Fruit fly (Drosophila melanogaster) whole organism, embryonic: ENCODE results near the gene Gs1l.

Source experiments
- Adf1 ChIP-seq: fragments of 200-800 bp; sonication (Bioruptor generic); IDR thresholded peaks from 2 replicates; pipeline ENCODE4 v1.3.6; 2022; ENCODE audit warnings: missing biosample characterization, missing genetic modification characterization
- BEAF-32 ChIP-seq: fragments of 200-800 bp; sonication (Bioruptor generic); optimal IDR thresholded peaks from 3 replicates; lab custom pipeline; 2017; ENCODE audit warnings: missing biosample characterization, missing genetic modification characterization, mild to moderate bottlenecking, moderate library complexity, missing genetic modification reagents
- Blimp-1 ChIP-seq: fragments of 200-800 bp; sonication (Bioruptor generic); optimal IDR thresholded peaks from 3 replicates; lab custom pipeline; 2018; ENCODE audit warnings: missing biosample characterization, missing genetic modification characterization, mild to moderate bottlenecking, moderate library complexity, missing genetic modification reagents
- CG11093 ChIP-seq: fragments of 200-800 bp; sonication (Bioruptor generic); IDR thresholded peaks from 3 replicates; pipeline ENCODE4 v1.3.6; 2022; ENCODE audit warnings: missing biosample characterization, missing genetic modification characterization
- CG1233 ChIP-seq: fragments of 200-800 bp; sonication (Bioruptor generic); optimal IDR thresholded peaks from 4 replicates; lab custom pipeline; 2018; ENCODE audit warnings: missing biosample characterization, mild to moderate bottlenecking, missing genetic modification characterization
- CG12391 ChIP-seq: fragments of 200-800 bp; sonication (Bioruptor generic); optimal IDR thresholded peaks from 3 replicates; lab custom pipeline; 2018; ENCODE audit warnings: missing biosample characterization, mild to moderate bottlenecking, missing genetic modification characterization, moderate library complexity
- CG12744 ChIP-seq: fragments of 200-800 bp; sonication (Bioruptor generic); optimal IDR thresholded peaks from 2 replicates; lab custom pipeline; 2016; ENCODE audit warnings: missing biosample characterization, missing genetic modification characterization
- CG17829 ChIP-seq: fragments of 200-800 bp; optimal IDR thresholded peaks from 2 replicates; lab custom pipeline; 2019; ENCODE audit warnings: missing biosample characterization, mild to moderate bottlenecking, missing genetic modification characterization, moderate library complexity
- CG18476 ChIP-seq: fragments of 200-800 bp; sonication (Bioruptor generic); optimal IDR thresholded peaks from 2 replicates; lab custom pipeline; 2016; ENCODE audit warnings: missing biosample characterization, mild to moderate bottlenecking, missing genetic modification characterization
- CG2199 ChIP-seq: fragments of 200-800 bp; sonication (Bioruptor generic); IDR thresholded peaks from 3 replicates; pipeline ENCODE4 v1.3.6; 2022; ENCODE audit warnings: missing biosample characterization, missing genetic modification characterization
- CG2875 ChIP-seq: fragments of 200-800 bp; sonication (Bioruptor generic); optimal IDR thresholded peaks from 2 replicates; lab custom pipeline; 2017; ENCODE audit warnings: missing biosample characterization, mild to moderate bottlenecking, missing genetic modification characterization, missing genetic modification reagents
- CG30431 ChIP-seq: fragments of 200-800 bp; sonication (Bioruptor generic); optimal IDR thresholded peaks from 2 replicates; lab custom pipeline; 2017; ENCODE audit warnings: missing biosample characterization, missing genetic modification characterization
- CG3281 ChIP-seq: fragments of 200-800 bp; sonication (Bioruptor generic); optimal IDR thresholded peaks from 3 replicates; lab custom pipeline; 2017; ENCODE audit warnings: missing biosample characterization, mild to moderate bottlenecking, missing genetic modification characterization
- CG34224 ChIP-seq: fragments of 200-800 bp; sonication (Bioruptor generic); IDR thresholded peaks from 3 replicates; pipeline ENCODE4 v1.3.6; 2022; ENCODE audit warnings: missing biosample characterization, missing genetic modification characterization; ENCODE audit not compliant: partially characterized antibody
- CG42726 ChIP-seq: fragments of 200-800 bp; sonication (Bioruptor generic); IDR thresholded peaks from 2 replicates; pipeline ENCODE4 v1.3.6; 2022; ENCODE audit warnings: missing biosample characterization, missing genetic modification characterization; ENCODE audit not compliant: partially characterized antibody
- CG4424 ChIP-seq: fragments of 200-800 bp; sonication (Bioruptor generic); optimal IDR thresholded peaks from 3 replicates; lab custom pipeline; 2016; ENCODE audit warnings: missing biosample characterization, missing genetic modification characterization
- CG6175 ChIP-seq: fragments of 200-800 bp; sonication (Bioruptor generic); IDR thresholded peaks from 3 replicates; pipeline ENCODE4 v1.3.6; 2022; ENCODE audit warnings: missing biosample characterization, missing genetic modification characterization
- CG7556 ChIP-seq: fragments of 200-800 bp; sonication (Bioruptor generic); optimal IDR thresholded peaks from 2 replicates; lab custom pipeline; 2017; ENCODE audit warnings: missing biosample characterization, mild to moderate bottlenecking, missing genetic modification characterization
- CG7928 ChIP-seq: fragments of 200-800 bp; sonication (Bioruptor generic); optimal IDR thresholded peaks from 2 replicates; lab custom pipeline; 2017; ENCODE audit warnings: missing biosample characterization, mild to moderate bottlenecking, missing genetic modification characterization
- CG8924 ChIP-seq: fragments of 200-800 bp; optimal IDR thresholded peaks from 3 replicates; lab custom pipeline; 2019; ENCODE audit warnings: missing biosample characterization, mild to moderate bottlenecking, missing genetic modification characterization, moderate library complexity
- CG9817 ChIP-seq: fragments of 200-800 bp; sonication (Bioruptor generic); optimal IDR thresholded peaks from 2 replicates; lab custom pipeline; 2018; ENCODE audit warnings: missing biosample characterization, mild to moderate bottlenecking, missing genetic modification characterization, moderate library complexity
- CTCF ChIP-seq: fragments of 200-800 bp; sonication (Bioruptor generic); optimal IDR thresholded peaks from 2 replicates; lab custom pipeline; 2017; ENCODE audit warnings: missing biosample characterization, mild to moderate bottlenecking, missing genetic modification characterization, moderate library complexity
- Camta ChIP-seq: fragments of 200-800 bp; sonication (Bioruptor generic); optimal IDR thresholded peaks from 2 replicates; lab custom pipeline; 2016; ENCODE audit warnings: missing biosample characterization, missing genetic modification characterization
- CkIIα-i1 ChIP-seq: fragments of 200-800 bp; sonication (Bioruptor generic); IDR thresholded peaks from 2 replicates; pipeline ENCODE4 v1.3.6; 2022; ENCODE audit warnings: missing biosample characterization, missing genetic modification characterization
- Dref ChIP-seq: fragments of 200-800 bp; sonication (Bioruptor generic); IDR thresholded peaks from 2 replicates; pipeline ENCODE4 v1.3.6; 2022; ENCODE audit warnings: missing biosample characterization, missing genetic modification characterization
- Fer3 ChIP-seq: fragments of 200-800 bp; sonication (Bioruptor generic); optimal IDR thresholded peaks from 2 replicates; lab custom pipeline; 2018; ENCODE audit warnings: missing biosample characterization, mild to moderate bottlenecking, missing genetic modification characterization, moderate library complexity
- HLHmδ ChIP-seq: fragments of 200-800 bp; sonication (Bioruptor generic); optimal IDR thresholded peaks from 2 replicates; lab custom pipeline; 2018; ENCODE audit warnings: missing biosample characterization, mild to moderate bottlenecking, missing genetic modification characterization, moderate library complexity
- HmgD ChIP-seq: fragments of 200-800 bp; sonication (Bioruptor generic); optimal IDR thresholded peaks from 3 replicates; lab custom pipeline; 2016; ENCODE audit warnings: missing biosample characterization, missing genetic modification characterization
- Hr51 ChIP-seq, 2 experiments: fragments of 200-800 bp; sonication (Bioruptor generic); optimal IDR thresholded peaks; 2 replicates in 1 of 2; 3 replicates in 1 of 2; lab custom pipeline; 2016 to 2018; ENCODE audit warnings: missing biosample characterization in 2 of 2, missing genetic modification characterization in 2 of 2, mild to moderate bottlenecking in 1 of 2, moderate library complexity in 1 of 2
- Med ChIP-seq: fragments of 200-800 bp; sonication (Bioruptor generic); peaks from one replicate; lab custom pipeline; 2016; ENCODE audit warnings: missing biosample characterization, missing genetic modification characterization, mild to moderate bottlenecking, inconsistent platforms, moderate library complexity
- Optix ChIP-seq: fragments of 200-800 bp; sonication (Bioruptor generic); IDR thresholded peaks from 3 replicates; pipeline ENCODE4 v1.3.6; 2022; ENCODE audit warnings: missing biosample characterization, missing genetic modification characterization
- Tbp ChIP-seq: fragments of >200 bp; optimal IDR thresholded peaks from 2 replicates; lab custom pipeline; 2018; ENCODE audit warnings: missing biosample characterization, missing genetic modification characterization
- ara ChIP-seq: fragments of 200-800 bp; sonication (Bioruptor generic); IDR thresholded peaks from 2 replicates; pipeline ENCODE4 v1.3.6; 2022; ENCODE audit warnings: missing biosample characterization, missing genetic modification characterization
- ash1 ChIP-seq: fragments of 200-800 bp; sonication (Bioruptor generic); optimal IDR thresholded peaks from 2 replicates; lab custom pipeline; 2018; ENCODE audit warnings: missing biosample characterization, mild to moderate bottlenecking, missing genetic modification characterization
- bbx ChIP-seq: fragments of 200-800 bp; sonication (Bioruptor generic); IDR thresholded peaks from 2 replicates; pipeline ENCODE4 v1.3.6; 2022; ENCODE audit warnings: missing biosample characterization, missing genetic modification characterization; ENCODE audit not compliant: partially characterized antibody
- cad ChIP-seq: fragments of >200 bp; optimal IDR thresholded peaks from 2 replicates; lab custom pipeline; 2017; ENCODE audit warnings: missing biosample characterization, missing genetic modification characterization
- crc ChIP-seq: fragments of 200-800 bp; sonication (Bioruptor generic); optimal IDR thresholded peaks from 2 replicates; lab custom pipeline; 2016; ENCODE audit warnings: missing biosample characterization, missing genetic modification characterization
- fd96Cb ChIP-seq: fragments of 200-800 bp; sonication (Bioruptor generic); optimal IDR thresholded peaks from 2 replicates; lab custom pipeline; 2018; ENCODE audit warnings: missing biosample characterization, mild to moderate bottlenecking, missing genetic modification characterization, moderate library complexity
- grn ChIP-seq: fragments of 200-800 bp; sonication (Bioruptor generic); optimal IDR thresholded peaks from 3 replicates; lab custom pipeline; 2017; ENCODE audit warnings: missing biosample characterization, missing genetic modification characterization
- h ChIP-seq: fragments of >200 bp; optimal IDR thresholded peaks from 2 replicates; lab custom pipeline; 2017
- luna ChIP-seq: fragments of 200-800 bp; sonication (Bioruptor generic); optimal IDR thresholded peaks from 2 replicates; lab custom pipeline; 2016; ENCODE audit warnings: missing biosample characterization, missing genetic modification characterization
- pzg ChIP-seq: fragments of 200-800 bp; sonication (Bioruptor generic); optimal IDR thresholded peaks from 3 replicates; lab custom pipeline; 2018; ENCODE audit warnings: missing biosample characterization, mild to moderate bottlenecking, missing genetic modification characterization, moderate library complexity
- sc ChIP-seq, 3 experiments: fragments of >200 bp in 2 of 3; fragments of 200-800 bp in 1 of 3; sonication (Bioruptor generic) in 1 of 3; optimal IDR thresholded peaks; 2 replicates in 2 of 3; 3 replicates in 1 of 3; lab custom pipeline; 2017; ENCODE audit warnings: mild to moderate bottlenecking in 1 of 3, missing biosample characterization in 1 of 3, missing genetic modification characterization in 1 of 3, missing genetic modification reagents in 1 of 3
- seq ChIP-seq: fragments of 200-800 bp; sonication (Bioruptor generic); IDR thresholded peaks from 2 replicates; pipeline ENCODE4 v1.3.6; 2022; ENCODE audit warnings: missing biosample characterization, missing genetic modification characterization
- sim ChIP-seq: fragments of 200-800 bp; sonication (Bioruptor generic); IDR thresholded peaks from 2 replicates; pipeline ENCODE4 v1.3.6; 2022; ENCODE audit warnings: missing biosample characterization, missing genetic modification characterization
- sqz ChIP-seq: fragments of 200-800 bp; sonication (Bioruptor generic); optimal IDR thresholded peaks from 3 replicates; lab custom pipeline; 2018; ENCODE audit warnings: missing biosample characterization, mild to moderate bottlenecking, missing genetic modification characterization
- ssp ChIP-seq: fragments of 200-800 bp; sonication (Bioruptor generic); IDR thresholded peaks from 2 replicates; pipeline ENCODE4 v1.3.6; 2022; ENCODE audit warnings: missing biosample characterization, missing genetic modification characterization
- stc ChIP-seq: fragments of 200-800 bp; sonication (Bioruptor generic); IDR thresholded peaks from 2 replicates; pipeline ENCODE4 v1.3.6; 2022; ENCODE audit warnings: missing biosample characterization, missing genetic modification characterization
- tio ChIP-seq: fragments of 200-800 bp; sonication (Bioruptor generic); optimal IDR thresholded peaks from 2 replicates; lab custom pipeline; 2017; ENCODE audit warnings: missing biosample characterization, missing genetic modification characterization, inconsistent platforms
- vfl ChIP-seq: fragments of 200-800 bp; sonication (Bioruptor generic); optimal IDR thresholded peaks from 2 replicates; lab custom pipeline; 2016; ENCODE audit warnings: missing biosample characterization, missing genetic modification characterization
- zen ChIP-seq: fragments of 200-800 bp; sonication (Bioruptor generic); optimal IDR thresholded peaks from 3 replicates; lab custom pipeline; 2018; ENCODE audit warnings: missing biosample characterization, mild to moderate bottlenecking, missing genetic modification characterization, moderate library complexity

The Gs1l gene

dm6 chr2L:4454009-4454689, 2.5 kb downstream of the Gs1l start, which contains the start of the genes Secp43 and ND-B8 (continued):
- no peak for TF ChIP-seq Adf1
- no peak for TF ChIP-seq CG3281
- peak; percentile 83 for TF ChIP-seq BEAF-32 (GFP tag; lab: Kevin White, UChicago)
- TF ChIP-seq ash1 (GFP tag; lab: Kevin White, UChicago), result no peak
- peak; percentile 34 for TF ChIP-seq CG7928 (GFP tag; lab: Kevin White, UChicago)
- TF ChIP-seq h (lab: Kevin White, UChicago), result no peak
- no peak for TF ChIP-seq ssp (GFP tag; lab: Robert Waterston, UW)
- TF ChIP-seq CG18476, result no peak
- no peak for TF ChIP-seq stc
- no peak for TF ChIP-seq CG2875 (GFP tag; lab: Kevin White, UChicago)
- TF ChIP-seq HLHmδ, result no peak
- TF ChIP-seq grn (GFP tag; lab: Kevin White, UChicago), result no peak
- TF ChIP-seq CG34224 (GFP tag; lab: Robert Waterston, UW), result peak; percentile 62
- TF ChIP-seq vfl (GFP tag; lab: Kevin White, UChicago), result no peak
- TF ChIP-seq CG1233 (GFP tag; lab: Kevin White, UChicago), result no peak
- TF ChIP-seq sc (optimal IDR thresholded peaks at IDR 0.05; lab: Kevin White, UChicago), result no peak
- no peak for TF ChIP-seq sc (GFP tag; optimal IDR thresholded peaks at IDR 0.05; lab: Kevin White, UChicago)
- TF ChIP-seq CG4424 (GFP tag; lab: Kevin White, UChicago), result no peak
- no peak for TF ChIP-seq seq (GFP tag; lab: Robert Waterston, UW)
- no peak for TF ChIP-seq Hr51 (GFP tag; optimal IDR thresholded peaks at IDR 0.05; lab: Kevin White, UChicago)
- no peak for TF ChIP-seq Optix (GFP tag; lab: Robert Waterston, UW)
- TF ChIP-seq CG12391 (tag; lab: Kevin White, UChicago), result peak; percentile 24
- no peak for TF ChIP-seq luna
- no peak for TF ChIP-seq cad
- no peak for TF ChIP-seq sim
- TF ChIP-seq Blimp-1 (GFP tag; lab: Kevin White, UChicago), result no peak
- TF ChIP-seq CG9817 (tag; lab: Kevin White, UChicago), result no peak
- TF ChIP-seq Tbp, result no peak
- TF ChIP-seq Dref, result peak; percentile 96
- TF ChIP-seq bbx (GFP tag; lab: Robert Waterston, UW), result peak; percentile 81
- 0 out of 3 replicates have a peak, but pooled peaks have one; percentile 24 for TF ChIP-seq CG2199 (GFP tag; lab: Robert Waterston, UW)
- TF ChIP-seq CG12744 (GFP tag; lab: Kevin White, UChicago), result no peak
- peak; percentile 15 for TF ChIP-seq CG17829
- peak; percentile 81 for TF ChIP-seq Med (GFP tag; lab: Kevin White, UChicago)
- no peak for TF ChIP-seq Fer3
- TF ChIP-seq CkIIα-i1 (GFP tag; lab: Robert Waterston, UW), result no peak
- peak; percentile 59 for TF ChIP-seq zen (tag; lab: Kevin White, UChicago)
- TF ChIP-seq fd96Cb, result no peak
- no peak for TF ChIP-seq CG6175 (GFP tag; lab: Robert Waterston, UW)
- peak; percentile 83 for TF ChIP-seq CG42726
- TF ChIP-seq pzg (GFP tag; lab: Kevin White, UChicago), result peak; percentile 91
- no peak for TF ChIP-seq sqz (GFP tag; lab: Kevin White, UChicago)
- TF ChIP-seq CG8924 (tag; lab: Kevin White, UChicago), result no peak
- TF ChIP-seq CG7556 (GFP tag; lab: Kevin White, UChicago), result no peak
- TF ChIP-seq CTCF (GFP tag; lab: Kevin White, UChicago), result peak; percentile 72
- peak; percentile 74 for TF ChIP-seq HmgD (GFP tag; lab: Kevin White, UChicago)
- no peak for TF ChIP-seq crc (GFP tag; lab: Kevin White, UChicago)
- TF ChIP-seq CG11093 (GFP tag; lab: Robert Waterston, UW), result no peak
- TF ChIP-seq CG30431, result no peak
- no peak for TF ChIP-seq tio
- no peak for TF ChIP-seq ara (GFP tag; lab: Robert Waterston, UW)
- TF ChIP-seq Camta (GFP tag; lab: Kevin White, UChicago), result no peak
